ENCODE assay signal across 4 fruit fly cellular contexts in genomic region chrX:16318858-16319557, dm6.
TF ChIP-seq lines count a peak whose summit lies in the region.

No protein-coding gene starts in this region.

TF ChIP-seq in whole organism, adult, 20 proteins besides CTCF, POLR2A, EP300 and RAD21 (continued from another document):
- TF ChIP-seq CG5204 (GFP tag; optimal IDR thresholded peaks at IDR 0.05; lab: Kevin White, UChicago), result no peak

TF ChIP-seq in whole organism, embryonic, 481 proteins besides CTCF, POLR2A, EP300 and RAD21 (continued from another document and continues in another):
- no peak for TF ChIP-seq CG7745 (tag; optimal IDR thresholded peaks at IDR 0.05; lab: Kevin White, UChicago)
- no peak for TF ChIP-seq h (optimal IDR thresholded peaks at IDR 0.05; lab: Kevin White, UChicago)
- TF ChIP-seq NC2α (GFP tag; optimal IDR thresholded peaks at IDR 0.05; lab: Kevin White, UChicago), result no peak
- TF ChIP-seq pzg (GFP tag; optimal IDR thresholded peaks at IDR 0.05; lab: Kevin White, UChicago), result peak; percentile 28
- no peak for TF ChIP-seq Dip2 (GFP tag; IDR thresholded peaks at IDR 0.05; lab: Robert Waterston, UW)
- peak; percentile 66 for TF ChIP-seq CG34376 (GFP tag; optimal IDR thresholded peaks at IDR 0.05; lab: Kevin White, UChicago)
- TF ChIP-seq z (GFP tag; IDR thresholded peaks at IDR 0.05; lab: Robert Waterston, UW), result peak; percentile 23; the same call in 1 of the 3 replicates
- TF ChIP-seq onecut (GFP tag; IDR thresholded peaks at IDR 0.05; lab: Robert Waterston, UW), result peak; percentile 78
- peak; percentile 35 for TF ChIP-seq CG7987 (GFP tag; optimal IDR thresholded peaks at IDR 0.05; lab: Kevin White, UChicago)
- TF ChIP-seq B-H2 (GFP tag; optimal IDR thresholded peaks at IDR 0.05; lab: Kevin White, UChicago), result peak; percentile 40
- peak; percentile 34 for TF ChIP-seq CG13894 (tag; optimal IDR thresholded peaks at IDR 0.05; lab: Kevin White, UChicago)
- peak; percentile 64; the same call in 2 of the 3 replicates for TF ChIP-seq CG6791 (GFP tag; IDR thresholded peaks at IDR 0.05; lab: Robert Waterston, UW; ENCODE audit: partially characterized antibody)
- TF ChIP-seq disco-r (GFP tag; optimal IDR thresholded peaks at IDR 0.05; lab: Kevin White, UChicago), result no peak
- TF ChIP-seq sd (tag; optimal IDR thresholded peaks at IDR 0.05; lab: Kevin White, UChicago), result peak; percentile 96
- TF ChIP-seq gcm (GFP tag; optimal IDR thresholded peaks at IDR 0.05; lab: Kevin White, UChicago), result peak; percentile 84
- no peak for TF ChIP-seq CG31441 (GFP tag; IDR thresholded peaks at IDR 0.05; lab: Robert Waterston, UW)
- no peak for TF ChIP-seq CG8765 (GFP tag; IDR thresholded peaks at IDR 0.05; lab: Robert Waterston, UW)
- no peak for TF ChIP-seq scrt (GFP tag; optimal IDR thresholded peaks at IDR 0.05; lab: Kevin White, UChicago)
- TF ChIP-seq ftz-f1 (GFP tag; optimal IDR thresholded peaks at IDR 0.05; lab: Kevin White, UChicago), result no peak
- TF ChIP-seq CG13775 (GFP tag; optimal IDR thresholded peaks at IDR 0.05; lab: Kevin White, UChicago), result no peak
- TF ChIP-seq CG1529 (GFP tag; optimal IDR thresholded peaks at IDR 0.05; lab: Kevin White, UChicago), result no peak
- TF ChIP-seq klu (GFP tag; IDR thresholded peaks at IDR 0.05; lab: Robert Waterston, UW), result no peak
- TF ChIP-seq Elba2 (GFP tag; optimal IDR thresholded peaks at IDR 0.05; lab: Kevin White, UChicago), result peak; percentile 75
- TF ChIP-seq NC2β (GFP tag; optimal IDR thresholded peaks at IDR 0.05; lab: Kevin White, UChicago), result no peak
- TF ChIP-seq phol (tag; optimal IDR thresholded peaks at IDR 0.05; lab: Kevin White, UChicago), result no peak
- TF ChIP-seq CG15514 (GFP tag; optimal IDR thresholded peaks at IDR 0.05; lab: Kevin White, UChicago), result peak; percentile 47
- TF ChIP-seq BtbVII (GFP tag; optimal IDR thresholded peaks at IDR 0.05; lab: Kevin White, UChicago), result no peak
- no peak for TF ChIP-seq CG14014 (GFP tag; IDR thresholded peaks at IDR 0.05; lab: Robert Waterston, UW)
- TF ChIP-seq CG30020 (tag; optimal IDR thresholded peaks at IDR 0.05; lab: Kevin White, UChicago), result peak; percentile 79
- TF ChIP-seq lab (GFP tag; optimal IDR thresholded peaks at IDR 0.05; lab: Kevin White, UChicago), result no peak
- peak; percentile 19 for TF ChIP-seq nom (GFP tag; optimal IDR thresholded peaks at IDR 0.05; lab: Kevin White, UChicago)
- peak; percentile 99 for TF ChIP-seq nerfin-1 (tag; optimal IDR thresholded peaks at IDR 0.05; lab: Kevin White, UChicago)
- TF ChIP-seq wor (GFP tag; IDR thresholded peaks at IDR 0.05; lab: Robert Waterston, UW), result no peak
- TF ChIP-seq CG11085 (GFP tag; IDR thresholded peaks at IDR 0.05; lab: Robert Waterston, UW), result no peak
- TF ChIP-seq Med (GFP tag; lab: Kevin White, UChicago), result peak; percentile 51
- peak; percentile 5 for TF ChIP-seq CG6813 (GFP tag; optimal IDR thresholded peaks at IDR 0.05; lab: Kevin White, UChicago)
- TF ChIP-seq stc (GFP tag; IDR thresholded peaks at IDR 0.05; lab: Robert Waterston, UW), result no peak
- TF ChIP-seq Hr78 (GFP tag; optimal IDR thresholded peaks at IDR 0.05; lab: Kevin White, UChicago), result peak in 1 of 2 experiments; percentile 25
- peak; percentile 15 for TF ChIP-seq gem (tag; optimal IDR thresholded peaks at IDR 0.05; lab: Kevin White, UChicago)
- TF ChIP-seq CG9817 (tag; optimal IDR thresholded peaks at IDR 0.05; lab: Kevin White, UChicago), result no peak
- TF ChIP-seq chinmo (GFP tag; IDR thresholded peaks at IDR 0.05; lab: Robert Waterston, UW; ENCODE audit: partially characterized antibody), result peak; percentile 99
- peak; percentile 71 for TF ChIP-seq dm (GFP tag; optimal IDR thresholded peaks at IDR 0.05; lab: Kevin White, UChicago)
- peak; percentile 4 for TF ChIP-seq CG33557 (GFP tag; optimal IDR thresholded peaks at IDR 0.05; lab: Kevin White, UChicago)
- TF ChIP-seq CG7372 (GFP tag; IDR thresholded peaks at IDR 0.05; lab: Robert Waterston, UW), result no peak
- peak; percentile 74 for TF ChIP-seq chm (GFP tag; IDR thresholded peaks at IDR 0.05; lab: Robert Waterston, UW)

TF ChIP-seq in whole organism, prepupa, 60 proteins besides CTCF, POLR2A, EP300 and RAD21 (continued from another document):
- TF ChIP-seq Sox15 (GFP tag; optimal IDR thresholded peaks at IDR 0.05; lab: Kevin White, UChicago), result peak; percentile 60
- TF ChIP-seq Smox (GFP tag; optimal IDR thresholded peaks at IDR 0.05; lab: Kevin White, UChicago), result no peak
- TF ChIP-seq Lpt (GFP tag; optimal IDR thresholded peaks at IDR 0.05; lab: Kevin White, UChicago), result peak; percentile 72
- TF ChIP-seq Sox14 (GFP tag; optimal IDR thresholded peaks at IDR 0.05; lab: Kevin White, UChicago), result peak; percentile 71
- TF ChIP-seq Hr4 (GFP tag; optimal IDR thresholded peaks at IDR 0.05; lab: Kevin White, UChicago), result peak; percentile 79
- TF ChIP-seq vri (GFP tag; optimal IDR thresholded peaks at IDR 0.05; lab: Kevin White, UChicago), result peak; percentile 87
- TF ChIP-seq CG6808 (GFP tag; optimal IDR thresholded peaks at IDR 0.05; lab: Kevin White, UChicago), result peak; percentile 44
- TF ChIP-seq CG1621 (tag; optimal IDR thresholded peaks at IDR 0.05; lab: Kevin White, UChicago), result peak; percentile 52
- TF ChIP-seq Gug (GFP tag; IDR thresholded peaks at IDR 0.05; lab: Robert Waterston, UW), result peak; percentile 76
- peak; percentile 51 for TF ChIP-seq CG11902 (GFP tag; optimal IDR thresholded peaks at IDR 0.05; lab: Kevin White, UChicago)
- peak; percentile 42 for TF ChIP-seq lz (GFP tag; optimal IDR thresholded peaks at IDR 0.05; lab: Kevin White, UChicago)
- peak; percentile 73 for TF ChIP-seq Hr39 (GFP tag; optimal IDR thresholded peaks at IDR 0.05; lab: Kevin White, UChicago)
- TF ChIP-seq ss (GFP tag; optimal IDR thresholded peaks at IDR 0.05; lab: Kevin White, UChicago), result peak; percentile 6 to 54
- no peak for TF ChIP-seq Hr38 (GFP tag; optimal IDR thresholded peaks at IDR 0.05; lab: Kevin White, UChicago)
- TF ChIP-seq Ets21C (GFP tag; optimal IDR thresholded peaks at IDR 0.05; lab: Kevin White, UChicago), result peak; percentile 50
- TF ChIP-seq CG6854 (GFP tag; optimal IDR thresholded peaks at IDR 0.05; lab: Kevin White, UChicago), result no peak
- TF ChIP-seq CG11762 (GFP tag; optimal IDR thresholded peaks at IDR 0.05; lab: Kevin White, UChicago; ENCODE audit: insufficient read depth), result peak; percentile 69
- no peak for TF ChIP-seq CG16779 (tag; optimal IDR thresholded peaks at IDR 0.05; lab: Kevin White, UChicago)
- TF ChIP-seq Ets96B (tag; optimal IDR thresholded peaks at IDR 0.05; lab: Kevin White, UChicago), result peak; percentile 74
- TF ChIP-seq Met (GFP tag; optimal IDR thresholded peaks at IDR 0.05; lab: Kevin White, UChicago), result no peak
- peak; percentile 86 for TF ChIP-seq CG10631 (GFP tag; optimal IDR thresholded peaks at IDR 0.05; lab: Kevin White, UChicago)
- peak; percentile 79 for TF ChIP-seq OdsH (GFP tag; optimal IDR thresholded peaks at IDR 0.05; lab: Kevin White, UChicago)
- peak; percentile 22 for TF ChIP-seq CG6276 (GFP tag; optimal IDR thresholded peaks at IDR 0.05; lab: Kevin White, UChicago)
- peak; percentile 82 for TF ChIP-seq CG6163 (GFP tag; IDR thresholded peaks at IDR 0.05; lab: Robert Waterston, UW)
- TF ChIP-seq CG6792 (GFP tag; optimal IDR thresholded peaks at IDR 0.05; lab: Kevin White, UChicago), result peak; percentile 69
- peak; percentile 72 for TF ChIP-seq svp (GFP tag; lab: Kevin White, UChicago)
- peak; percentile 64 for TF ChIP-seq cyc (GFP tag; optimal IDR thresholded peaks at IDR 0.05; lab: Kevin White, UChicago)
- no peak for TF ChIP-seq Eip93F (GFP tag; optimal IDR thresholded peaks at IDR 0.05; lab: Kevin White, UChicago)
- no peak for TF ChIP-seq salr (GFP tag; optimal IDR thresholded peaks at IDR 0.05; lab: Kevin White, UChicago)
- TF ChIP-seq eg (GFP tag; IDR thresholded peaks at IDR 0.05; lab: Robert Waterston, UW), result peak; percentile 78; the same call in 2 of the 3 replicates
- peak; percentile 77 for TF ChIP-seq CG32006 (GFP tag; optimal IDR thresholded peaks at IDR 0.05; lab: Kevin White, UChicago)
- TF ChIP-seq Blimp-1 (GFP tag; optimal IDR thresholded peaks at IDR 0.05; lab: Kevin White, UChicago), result no peak
- peak; percentile 70 for TF ChIP-seq esn (GFP tag; optimal IDR thresholded peaks at IDR 0.05; lab: Kevin White, UChicago)
- no peak for TF ChIP-seq CG7368 (GFP tag; optimal IDR thresholded peaks at IDR 0.05; lab: Kevin White, UChicago)
- TF ChIP-seq Sox102F (GFP tag; optimal IDR thresholded peaks at IDR 0.05; lab: Kevin White, UChicago), result no peak
- TF ChIP-seq spab (GFP tag; optimal IDR thresholded peaks at IDR 0.05; lab: Kevin White, UChicago), result peak; percentile 58
- peak; percentile 95 for TF ChIP-seq Eip78C (GFP tag; lab: Kevin White, UChicago)
- TF ChIP-seq Eip75B (GFP tag; optimal IDR thresholded peaks at IDR 0.05; lab: Kevin White, UChicago), result peak; percentile 78
- peak; percentile 83 for TF ChIP-seq net (GFP tag; optimal IDR thresholded peaks at IDR 0.05; lab: Kevin White, UChicago)
- TF ChIP-seq CG9139 (GFP tag; optimal IDR thresholded peaks at IDR 0.05; lab: Kevin White, UChicago), result no peak
- TF ChIP-seq CG4318 (GFP tag; optimal IDR thresholded peaks at IDR 0.05; lab: Kevin White, UChicago), result peak; percentile 58

TF ChIP-seq in whole organism, wandering third instar larva, 38 proteins besides CTCF, POLR2A, EP300 and RAD21 (continued from another document):
- TF ChIP-seq ey (GFP tag; optimal IDR thresholded peaks at IDR 0.05; lab: Kevin White, UChicago), result peak; percentile 76
- no peak for TF ChIP-seq jim (GFP tag; optimal IDR thresholded peaks at IDR 0.05; lab: Kevin White, UChicago)
- TF ChIP-seq rgr (GFP tag; optimal IDR thresholded peaks at IDR 0.05; lab: Kevin White, UChicago), result peak; percentile 6
- TF ChIP-seq dsf (GFP tag; optimal IDR thresholded peaks at IDR 0.05; lab: Kevin White, UChicago; ENCODE audit: borderline replicate concordance), result no peak
- TF ChIP-seq Abd-B (GFP tag; optimal IDR thresholded peaks at IDR 0.05; lab: Kevin White, UChicago), result no peak
- no peak for TF ChIP-seq Mio (GFP tag; optimal IDR thresholded peaks at IDR 0.05; lab: Kevin White, UChicago)
- peak; percentile 26 for TF ChIP-seq sage (GFP tag; optimal IDR thresholded peaks at IDR 0.05; lab: Kevin White, UChicago)
- peak; percentile 22 for TF ChIP-seq psq (GFP tag; optimal IDR thresholded peaks at IDR 0.05; lab: Kevin White, UChicago)
- no peak for TF ChIP-seq usp (GFP tag; optimal IDR thresholded peaks at IDR 0.05; lab: Kevin White, UChicago)
- peak; percentile 50 for TF ChIP-seq Dif (GFP tag; optimal IDR thresholded peaks at IDR 0.05; lab: Kevin White, UChicago; ENCODE audit: partially characterized antibody)
- TF ChIP-seq Dfd (GFP tag; optimal IDR thresholded peaks at IDR 0.05; lab: Kevin White, UChicago), result no peak
- no peak for TF ChIP-seq CG9705 (GFP tag; optimal IDR thresholded peaks at IDR 0.05; lab: Kevin White, UChicago)
- TF ChIP-seq Rel (GFP tag; optimal IDR thresholded peaks at IDR 0.05; lab: Kevin White, UChicago), result no peak
- TF ChIP-seq Rel (tag; optimal IDR thresholded peaks at IDR 0.05; lab: Kevin White, UChicago), result peak; percentile 64
- no peak for TF ChIP-seq Hr78 (GFP tag; optimal IDR thresholded peaks at IDR 0.05; lab: Kevin White, UChicago)
- peak; percentile 28 for TF ChIP-seq brk (GFP tag; optimal IDR thresholded peaks at IDR 0.05; lab: Kevin White, UChicago)
